Worm (Caenorhabditis elegans): ENCODE data around the gene cul-1.
A peak's percentile ranks its signal among the peaks of the same experiment; 100 is the strongest.

The cul-1 gene

ce11 chrIII:10460427-10461163 is 10.4 kb upstream of the cul-1 start, which contains the start of gene ecps-1 (continued):
- TF ChIP-seq elt-3 (tag; optimal IDR thresholded peaks at IDR 0.05) (peak in 2 of 6 experiments; percentile 72 to 93), nhr-90 (tag; optimal IDR thresholded peaks at IDR 0.05; ENCODE audit: poor library complexity) (peak; percentile 96), snpc-4 (tag; optimal IDR thresholded peaks at IDR 0.05) (peak; percentile 50), nhr-19 (GFP tag; conservative IDR thresholded peaks at IDR 0.05) (peak; percentile 89), alr-1 (tag; optimal IDR thresholded peaks at IDR 0.05; ENCODE audit: borderline replicate concordance) (no peak), egl-27 (tag; optimal IDR thresholded peaks at IDR 0.05) (peak in 1 of 2 experiments; percentile 22), nhr-84 (tag; optimal IDR thresholded peaks at IDR 0.05) (no peak), C34B4.2 (tag; optimal IDR thresholded peaks at IDR 0.05) (no peak), aha-1 (tag; optimal IDR thresholded peaks at IDR 0.05) (no peak), nhr-11 (tag; optimal IDR thresholded peaks at IDR 0.05) (peak; percentile 66), dsc-1 (tag; optimal IDR thresholded peaks at IDR 0.05) (peak; percentile 80), vab-15 (tag; optimal IDR thresholded peaks at IDR 0.05) (peak; percentile 1), fkh-4 (tag; optimal IDR thresholded peaks at IDR 0.05; ENCODE audit: borderline replicate concordance) (peak; percentile 76), isw-1 (GFP tag; IDR thresholded peaks at IDR 0.05) (peak; percentile 86), fkh-8 (tag; optimal IDR thresholded peaks at IDR 0.05) (peak; percentile 95), sptf-1 (tag; optimal IDR thresholded peaks at IDR 0.05) (no peak), ztf-4 (tag; optimal IDR thresholded peaks at IDR 0.05) (peak; percentile 51), ets-5 (GFP tag; IDR thresholded peaks at IDR 0.05) (no peak), rnt-1 (tag; optimal IDR thresholded peaks at IDR 0.05) (peak; percentile 98), nhr-76 (tag; optimal IDR thresholded peaks at IDR 0.05) (no peak), nhr-47 (tag; optimal IDR thresholded peaks at IDR 0.05) (peak; percentile 94), grh-1 (GFP tag; IDR thresholded peaks at IDR 0.05) (peak; percentile 61; the same call in 1 of the 2 replicates), jun-1 (tag; optimal IDR thresholded peaks at IDR 0.05) (peak; percentile 81), pag-3 (tag; optimal IDR thresholded peaks at IDR 0.05; ENCODE audit: borderline replicate concordance, insufficient read depth) (no peak), zip-4 (GFP tag; optimal IDR thresholded peaks at IDR 0.05) (peak; percentile 70), unc-86 (tag; optimal IDR thresholded peaks at IDR 0.05) (peak; percentile 87), ceh-90 (tag; optimal IDR thresholded peaks at IDR 0.05) (peak; percentile 77), egl-13 (tag; optimal IDR thresholded peaks at IDR 0.05) (peak; percentile 81), nhr-237 (tag; optimal IDR thresholded peaks at IDR 0.05) (peak; percentile 68), irx-1 (tag; optimal IDR thresholded peaks at IDR 0.05) (peak; percentile 76), ceh-8 (GFP tag; optimal IDR thresholded peaks at IDR 0.05) (peak; percentile 76), zag-1 (tag; optimal IDR thresholded peaks at IDR 0.05) (no peak), snu-23 (GFP tag; optimal IDR thresholded peaks at IDR 0.05) (peak; percentile 94), hlh-4 (tag; optimal IDR thresholded peaks at IDR 0.05) (no peak), unc-62 (GFP tag; optimal IDR thresholded peaks at IDR 0.05) (no peak), mab-9 (GFP tag; IDR thresholded peaks at IDR 0.05) (peak; percentile 82), mdl-1 (tag; optimal IDR thresholded peaks at IDR 0.05) (peak in 1 of 2 experiments; percentile 47), mep-1 (tag; optimal IDR thresholded peaks at IDR 0.05) (peak; percentile 96), F16B12.6 (tag; optimal IDR thresholded peaks at IDR 0.05) (peak; percentile 69), fkh-10 (GFP tag; optimal IDR thresholded peaks at IDR 0.05) (peak; percentile 78), sup-37 (GFP tag; optimal IDR thresholded peaks at IDR 0.05) (peak; percentile 50), mef-2 (tag; optimal IDR thresholded peaks at IDR 0.05) (no peak), aly-2 (tag; optimal IDR thresholded peaks at IDR 0.05) (peak; percentile 89)
